Worm (Caenorhabditis elegans): ENCODE results near the gene hch-1.

The hch-1 gene

ce11 chrX:14709591-14709990, 9.8 kb upstream of the hch-1 start:
- TF ChIP-seq mml-1 (tag; optimal IDR thresholded peaks at IDR 0.05) (no peak), skn-1 (tag; optimal IDR thresholded peaks at IDR 0.05) (no peak), unc-39 (tag; optimal IDR thresholded peaks at IDR 0.05) (no peak), nfya-1 (tag; optimal IDR thresholded peaks at IDR 0.05; ENCODE audit: insufficient read depth) (no peak), nhr-12 (tag; optimal IDR thresholded peaks at IDR 0.05) (no peak), egl-5 (tag; optimal IDR thresholded peaks at IDR 0.05) (no peak), elt-3 (tag; optimal IDR thresholded peaks at IDR 0.05) (no peak), nhr-25 (tag; optimal IDR thresholded peaks at IDR 0.05) (peak; percentile 59), snpc-4 (tag; optimal IDR thresholded peaks at IDR 0.05) (no peak), ceh-9 (tag; optimal IDR thresholded peaks at IDR 0.05) (no peak), ZK546.5 (tag; optimal IDR thresholded peaks at IDR 0.05) (no peak), nhr-77 (tag; optimal IDR thresholded peaks at IDR 0.05) (no peak), eor-1 (tag; optimal IDR thresholded peaks at IDR 0.05) (no peak), lin-15B (tag; optimal IDR thresholded peaks at IDR 0.05) (no peak), hmg-11 (tag; optimal IDR thresholded peaks at IDR 0.05) (no peak), ceh-28 (tag; optimal IDR thresholded peaks at IDR 0.05) (peak; percentile 14), fos-1 (tag; optimal IDR thresholded peaks at IDR 0.05) (no peak)

ce11 chrX:14708176-14708642, 8.4 kb upstream of the hch-1 start:
- TF ChIP-seq skn-1 (tag; optimal IDR thresholded peaks at IDR 0.05): peak; percentile 61
- peak; percentile 89 for TF ChIP-seq lsy-12 (tag; optimal IDR thresholded peaks at IDR 0.05)
- peak; percentile 86 for TF ChIP-seq tbx-2 (tag; optimal IDR thresholded peaks at IDR 0.05)
- TF ChIP-seq zag-1 (tag; optimal IDR thresholded peaks at IDR 0.05): no peak
- TF ChIP-seq mml-1 (tag; optimal IDR thresholded peaks at IDR 0.05): no peak
- peak; percentile 84 for TF ChIP-seq egl-27 (tag; optimal IDR thresholded peaks at IDR 0.05)
- TF ChIP-seq hmg-11 (tag; optimal IDR thresholded peaks at IDR 0.05): peak; percentile 86
- no peak for TF ChIP-seq aly-2 (tag; optimal IDR thresholded peaks at IDR 0.05)
- peak; percentile 28 for TF ChIP-seq ZK546.5 (tag; optimal IDR thresholded peaks at IDR 0.05)
- no peak for TF ChIP-seq nhr-237 (tag; optimal IDR thresholded peaks at IDR 0.05)
- TF ChIP-seq snpc-4 (tag; optimal IDR thresholded peaks at IDR 0.05): peak; percentile 90
- peak; percentile 85 for TF ChIP-seq nhr-11 (tag; optimal IDR thresholded peaks at IDR 0.05)
- peak; percentile 61 for TF ChIP-seq elt-1 (tag; optimal IDR thresholded peaks at IDR 0.05)
- TF ChIP-seq elt-2 (tag; optimal IDR thresholded peaks at IDR 0.05): peak; percentile 61
- TF ChIP-seq nhr-28 (tag; optimal IDR thresholded peaks at IDR 0.05): no peak
- no peak for TF ChIP-seq nhr-12 (tag; optimal IDR thresholded peaks at IDR 0.05)
- no peak for TF ChIP-seq fkh-2 (tag; optimal IDR thresholded peaks at IDR 0.05)
- no peak for TF ChIP-seq unc-39 (tag; optimal IDR thresholded peaks at IDR 0.05)
- peak; percentile 53 for TF ChIP-seq R02D3.7 (tag; optimal IDR thresholded peaks at IDR 0.05)
- peak; percentile 88 for TF ChIP-seq pha-4 (tag; optimal IDR thresholded peaks at IDR 0.05)
- TF ChIP-seq nhr-25 (tag; optimal IDR thresholded peaks at IDR 0.05): peak; percentile 96
- TF ChIP-seq jun-1 (tag; optimal IDR thresholded peaks at IDR 0.05): peak; percentile 91
- no peak for TF ChIP-seq ceh-16 (tag; optimal IDR thresholded peaks at IDR 0.05)
- TF ChIP-seq sea-2 (GFP tag; optimal IDR thresholded peaks at IDR 0.05): peak; percentile 33
- TF ChIP-seq fos-1 (tag; optimal IDR thresholded peaks at IDR 0.05): peak; percentile 83
- peak; percentile 21 for TF ChIP-seq ztf-4 (tag; optimal IDR thresholded peaks at IDR 0.05)
- no peak for TF ChIP-seq ceh-9 (tag; optimal IDR thresholded peaks at IDR 0.05)
- peak; percentile 96 for TF ChIP-seq ceh-28 (tag; optimal IDR thresholded peaks at IDR 0.05)
- no peak for TF ChIP-seq eor-1 (tag; optimal IDR thresholded peaks at IDR 0.05)
- peak; percentile 95 for TF ChIP-seq nfya-1 (tag; optimal IDR thresholded peaks at IDR 0.05; ENCODE audit: insufficient read depth)
- TF ChIP-seq pqm-1 (tag; optimal IDR thresholded peaks at IDR 0.05): peak; percentile 9
- TF ChIP-seq elt-3 (tag; optimal IDR thresholded peaks at IDR 0.05): peak in 1 of 3 experiments; percentile 80
- peak; percentile 88 for TF ChIP-seq unc-62 (GFP tag; optimal IDR thresholded peaks at IDR 0.05)
- TF ChIP-seq nhr-76 (tag; optimal IDR thresholded peaks at IDR 0.05): no peak
- TF ChIP-seq fkh-10 (GFP tag; optimal IDR thresholded peaks at IDR 0.05): peak; percentile 99
- no peak for TF ChIP-seq daf-12 (tag; optimal IDR thresholded peaks at IDR 0.05)
- peak; percentile 30 for TF ChIP-seq nhr-77 (tag; optimal IDR thresholded peaks at IDR 0.05)
- TF ChIP-seq ama-1 (optimal IDR thresholded peaks at IDR 0.05): no peak
- TF ChIP-seq egl-5 (tag; optimal IDR thresholded peaks at IDR 0.05): no peak
- TF ChIP-seq mdl-1 (tag; optimal IDR thresholded peaks at IDR 0.05): peak; percentile 72
- TF ChIP-seq ztf-11 (tag; optimal IDR thresholded peaks at IDR 0.05): no peak
- TF ChIP-seq nhr-67 (tag; optimal IDR thresholded peaks at IDR 0.05): no peak
- TF ChIP-seq lin-15B (tag; optimal IDR thresholded peaks at IDR 0.05): peak; percentile 91
- peak; percentile 79 for TF ChIP-seq nhr-43 (tag; optimal IDR thresholded peaks at IDR 0.05; ENCODE audit: poor library complexity, severe bottlenecking)
- peak; percentile 50 for TF ChIP-seq ceh-82 (tag; optimal IDR thresholded peaks at IDR 0.05)
- TF ChIP-seq lin-39 (tag; optimal IDR thresholded peaks at IDR 0.05): peak; percentile 95
- peak; percentile 72 for TF ChIP-seq nhr-23 (tag; optimal IDR thresholded peaks at IDR 0.05)
